Fruit fly (Drosophila melanogaster) whole organism, adult: ENCODE results near the gene CG12945.

Source experiments
- CG1620 ChIP-seq: fragments of 200-800 bp; sonication (Bioruptor generic); optimal IDR thresholded peaks from 2 replicates; lab custom pipeline; 2016; ENCODE audit warnings: missing biosample characterization, missing genetic modification characterization
- kay ChIP-seq: fragments of 200-800 bp; sonication (Bioruptor generic); peaks from one replicate; lab custom pipeline; 2016; ENCODE audit warnings: missing biosample characterization, missing genetic modification characterization, borderline replicate concordance

CG12945 gene

DNA sequence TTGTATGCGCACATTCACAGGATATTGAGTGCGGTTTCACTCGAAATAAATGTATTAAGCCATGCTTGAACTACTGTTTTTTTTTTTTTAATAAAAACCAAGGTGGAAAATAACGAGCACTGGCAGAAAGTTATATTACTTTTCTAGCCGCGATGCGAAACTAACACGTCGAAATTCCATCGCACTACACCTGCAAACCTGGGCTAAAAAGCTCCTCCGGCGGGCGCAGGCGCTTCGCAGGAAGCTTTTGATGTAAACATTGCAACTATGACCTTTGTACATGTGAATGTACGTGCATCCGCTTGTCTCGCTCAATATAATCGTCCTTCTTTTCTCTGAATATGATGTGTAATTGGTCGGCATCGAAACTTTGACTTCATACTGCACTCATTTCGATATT lies 51.2 kb downstream of the CG12945 start, which contains the start of gene side-VII:
Gene side-VII, minus strand, starts transcription at position 187 of the 400 bp plus-strand sequence.
- TF ChIP-seq kay (GFP tag; lab: Kevin White, UChicago) (peak; percentile 27), CG1620 (GFP tag; lab: Kevin White, UChicago) (no peak)
